Worm (Caenorhabditis elegans): ENCODE measurements around the gene pld-1.

Gene pld-1

ce11 chrII:5066967-5067366 lies 24.5 kb downstream of the pld-1 start (continued):
- TF ChIP-seq lin-35 (GFP tag; optimal IDR thresholded peaks at IDR 0.05), result no peak
- TF ChIP-seq lin-15B (tag; optimal IDR thresholded peaks at IDR 0.05), result no peak
- TF ChIP-seq zag-1 (tag; optimal IDR thresholded peaks at IDR 0.05), result no peak
- no peak for TF ChIP-seq hlh-17 (GFP tag; optimal IDR thresholded peaks at IDR 0.05; ENCODE audit: borderline replicate concordance)
- peak; percentile 33 for TF ChIP-seq pax-3 (tag; optimal IDR thresholded peaks at IDR 0.05)
- TF ChIP-seq sptf-1 (tag; optimal IDR thresholded peaks at IDR 0.05), result no peak
- TF ChIP-seq nhr-19 (GFP tag; conservative IDR thresholded peaks at IDR 0.05), result no peak
- no peak for TF ChIP-seq ces-1 (GFP tag; optimal IDR thresholded peaks at IDR 0.05)
- no peak for TF ChIP-seq C04F5.9 (tag; optimal IDR thresholded peaks at IDR 0.05)
- no peak for TF ChIP-seq egl-13 (tag; optimal IDR thresholded peaks at IDR 0.05)
- TF ChIP-seq alr-1 (tag; optimal IDR thresholded peaks at IDR 0.05; ENCODE audit: borderline replicate concordance), result no peak
- TF ChIP-seq grh-1 (GFP tag; IDR thresholded peaks at IDR 0.05), result no peak
- no peak for TF ChIP-seq vab-15 (tag; optimal IDR thresholded peaks at IDR 0.05)
- no peak for TF ChIP-seq nhr-11 (tag; optimal IDR thresholded peaks at IDR 0.05)
- TF ChIP-seq nhr-71 (tag; optimal IDR thresholded peaks at IDR 0.05), result peak; percentile 8
- no peak for TF ChIP-seq nhr-76 (tag; optimal IDR thresholded peaks at IDR 0.05)
- no peak for TF ChIP-seq isw-1 (GFP tag; IDR thresholded peaks at IDR 0.05)
- TF ChIP-seq F16B12.6 (tag; optimal IDR thresholded peaks at IDR 0.05), result no peak
- no peak for TF ChIP-seq ama-1 (optimal IDR thresholded peaks at IDR 0.05)
- no peak for TF ChIP-seq C34B4.2 (tag; optimal IDR thresholded peaks at IDR 0.05)

ce11 chrII:5061794-5062368 lies 29.6 kb downstream of the pld-1 start, which contains the start of gene smc-5:
smc-5 (plus strand) TSS chrII:5062125.
- TF ChIP-seq efl-3 (GFP tag; optimal IDR thresholded peaks at IDR 0.05) (no peak), nhr-11 (tag; optimal IDR thresholded peaks at IDR 0.05) (no peak), ama-1 (optimal IDR thresholded peaks at IDR 0.05) (no peak), mep-1 (tag; optimal IDR thresholded peaks at IDR 0.05) (peak; percentile 69), nhr-71 (tag; optimal IDR thresholded peaks at IDR 0.05) (peak; percentile 75), elt-3 (tag; optimal IDR thresholded peaks at IDR 0.05) (peak in 1 of 6 experiments; percentile 80), lin-39 (tag; optimal IDR thresholded peaks at IDR 0.05) (no peak), snpc-4 (tag; optimal IDR thresholded peaks at IDR 0.05) (peak; percentile 63), C34B4.2 (tag; optimal IDR thresholded peaks at IDR 0.05) (no peak), nhr-237 (tag; optimal IDR thresholded peaks at IDR 0.05) (no peak), C16A3.4 (tag; optimal IDR thresholded peaks at IDR 0.05) (peak; percentile 92), lin-15B (tag; optimal IDR thresholded peaks at IDR 0.05) (peak; percentile 87), aly-2 (tag; optimal IDR thresholded peaks at IDR 0.05) (peak; percentile 28), swsn-7 (tag; optimal IDR thresholded peaks at IDR 0.05) (peak; percentile 59), nhr-90 (tag; optimal IDR thresholded peaks at IDR 0.05; ENCODE audit: poor library complexity) (peak; percentile 60), ceh-82 (tag; optimal IDR thresholded peaks at IDR 0.05) (peak in 2 of 3 experiments; percentile 37 to 79), lsy-2 (tag; optimal IDR thresholded peaks at IDR 0.05) (peak; percentile 71 to 94), ceh-90 (tag; optimal IDR thresholded peaks at IDR 0.05) (no peak), fkh-4 (tag; optimal IDR thresholded peaks at IDR 0.05; ENCODE audit: borderline replicate concordance) (no peak), sup-37 (GFP tag; optimal IDR thresholded peaks at IDR 0.05) (no peak), fos-1 (tag; optimal IDR thresholded peaks at IDR 0.05) (peak; percentile 54), pqm-1 (tag; optimal IDR thresholded peaks at IDR 0.05) (no peak), nhr-85 (tag) (peak; percentile 69), dpl-1 (GFP tag; optimal IDR thresholded peaks at IDR 0.05) (peak; percentile 82 to 91 (median 84)), snu-23 (GFP tag; optimal IDR thresholded peaks at IDR 0.05) (peak; percentile 78), rnt-1 (tag; optimal IDR thresholded peaks at IDR 0.05) (peak; percentile 82), dsc-1 (tag; optimal IDR thresholded peaks at IDR 0.05) (peak; percentile 39), hlh-17 (GFP tag; optimal IDR thresholded peaks at IDR 0.05; ENCODE audit: borderline replicate concordance) (no peak), nhr-20 (tag; optimal IDR thresholded peaks at IDR 0.05) (peak; percentile 66), unc-98 (GFP tag; IDR thresholded peaks at IDR 0.05) (peak; percentile 25; the same call in 1 of the 2 replicates), fkh-10 (GFP tag; optimal IDR thresholded peaks at IDR 0.05) (peak; percentile 24), F16B12.6 (tag; optimal IDR thresholded peaks at IDR 0.05) (peak; percentile 65), alr-1 (tag; optimal IDR thresholded peaks at IDR 0.05; ENCODE audit: borderline replicate concordance) (no peak), nhr-84 (tag; optimal IDR thresholded peaks at IDR 0.05) (no peak), nhr-47 (tag; optimal IDR thresholded peaks at IDR 0.05) (peak; percentile 73), sox-4 (tag; optimal IDR thresholded peaks at IDR 0.05) (peak; percentile 16), unc-86 (tag; optimal IDR thresholded peaks at IDR 0.05) (peak; percentile 49), xbp-1 (tag; optimal IDR thresholded peaks at IDR 0.05) (peak; percentile 56), hlh-4 (tag; optimal IDR thresholded peaks at IDR 0.05) (no peak)
